Worm (Caenorhabditis elegans) whole organism, late embryonic: ENCODE data around the gene gpx-2.

Experiments
- C08G9.2 ChIP-seq: sonication (generic microtip); optimal IDR thresholded peaks from 2 replicates; lab custom pipeline; 2016; ENCODE audit warnings: mild to moderate bottlenecking, missing genetic modification characterization, moderate library complexity, missing compliant biosample characterization
- C38D4.7 ChIP-seq: fragments of 200-800 bp; sonication (Bioruptor generic); optimal IDR thresholded peaks from 2 replicates; lab custom pipeline; 2018; ENCODE audit warnings: mild to moderate bottlenecking, missing genetic modification characterization, moderate library complexity, missing compliant biosample characterization
- F13H6.1 ChIP-seq: sonication (generic microtip); optimal IDR thresholded peaks from 2 replicates; lab custom pipeline; 2016; ENCODE audit warnings: missing genetic modification characterization, missing compliant biosample characterization
- K02D7.2 ChIP-seq: sonication (generic microtip); optimal IDR thresholded peaks from 2 replicates; lab custom pipeline; 2017; ENCODE audit warnings: mild to moderate bottlenecking, missing genetic modification characterization, missing compliant biosample characterization
- K09A11.1 ChIP-seq: sonication (generic microtip); optimal IDR thresholded peaks from 2 replicates; lab custom pipeline; 2017; ENCODE audit warnings: antibody characterized with exemption, mild to moderate bottlenecking, missing genetic modification characterization, missing compliant biosample characterization; ENCODE audit not compliant: insufficient read depth
- ama-1 ChIP-seq: fragments of 150-350 bp; optimal IDR thresholded peaks from 2 replicates; lab custom pipeline; 2014
- ceh-18 ChIP-seq: sonication (generic microtip); optimal IDR thresholded peaks from 2 replicates; lab custom pipeline; 2016; ENCODE audit warnings: missing genetic modification characterization, missing compliant biosample characterization
- ceh-2 ChIP-seq: sonication (generic microtip); optimal IDR thresholded peaks from 2 replicates; lab custom pipeline; 2016; ENCODE audit warnings: missing genotype, missing genetic modification characterization, missing compliant biosample characterization
- ceh-22 ChIP-seq: sonication (generic microtip); optimal IDR thresholded peaks from 2 replicates; lab custom pipeline; 2017; ENCODE audit warnings: missing biosample characterization, missing genetic modification characterization
- ceh-24 ChIP-seq: sonication (generic microtip); optimal IDR thresholded peaks from 2 replicates; lab custom pipeline; 2016; ENCODE audit warnings: mild to moderate bottlenecking, missing genetic modification characterization, missing compliant biosample characterization
- ceh-30 ChIP-seq: fragments of 150-350 bp; optimal IDR thresholded peaks from 2 replicates; lab custom pipeline; 2014; ENCODE audit warnings: missing biosample characterization, missing genetic modification characterization
- ceh-31 ChIP-seq: sonication (generic microtip); optimal IDR thresholded peaks from 2 replicates; lab custom pipeline; 2016; ENCODE audit warnings: missing genetic modification characterization, missing compliant biosample characterization
- ceh-48 ChIP-seq: sonication (generic microtip); optimal IDR thresholded peaks from 2 replicates; lab custom pipeline; 2016; ENCODE audit warnings: missing genetic modification characterization, inconsistent platforms, missing compliant biosample characterization
- ceh-6 ChIP-seq: fragments of 200-800 bp; sonication (Bioruptor generic); optimal IDR thresholded peaks from 2 replicates; lab custom pipeline; 2018; ENCODE audit warnings: mild to moderate bottlenecking, missing genetic modification characterization, missing compliant biosample characterization
- ceh-9 ChIP-seq: sonication (generic microtip); optimal IDR thresholded peaks from 2 replicates; lab custom pipeline; 2016; ENCODE audit warnings: mild to moderate bottlenecking, missing genetic modification characterization, inconsistent platforms, missing compliant biosample characterization
- che-1 ChIP-seq: sonication (generic microtip); optimal IDR thresholded peaks from 2 replicates; lab custom pipeline; 2016; ENCODE audit warnings: mild to moderate bottlenecking, missing genetic modification characterization, missing compliant biosample characterization
- dve-1 ChIP-seq: sonication (generic microtip); optimal IDR thresholded peaks from 2 replicates; lab custom pipeline; 2017; ENCODE audit warnings: antibody characterized with exemption, mild to moderate bottlenecking, missing genetic modification characterization, missing compliant biosample characterization
- elt-2 ChIP-seq: sonication (generic microtip); optimal IDR thresholded peaks from 2 replicates; lab custom pipeline; 2016; ENCODE audit warnings: missing genetic modification reagents, missing genetic modification characterization, missing compliant biosample characterization
- elt-4 ChIP-seq: sonication (generic microtip); optimal IDR thresholded peaks from 2 replicates; lab custom pipeline; 2016; ENCODE audit warnings: missing genetic modification characterization, missing compliant biosample characterization
- ets-4 ChIP-seq: sonication (generic microtip); optimal IDR thresholded peaks from 2 replicates; lab custom pipeline; 2016; ENCODE audit warnings: missing genetic modification characterization, missing compliant biosample characterization
- fkh-10 ChIP-seq: fragments of 150-350 bp; optimal IDR thresholded peaks from 2 replicates; lab custom pipeline; 2014; ENCODE audit warnings: missing biosample characterization, missing genetic modification reagents, missing genetic modification characterization
- fkh-6 ChIP-seq: sonication (generic microtip); optimal IDR thresholded peaks from 2 replicates; lab custom pipeline; 2016; ENCODE audit warnings: missing genetic modification characterization, missing compliant biosample characterization
- gmeb-2 ChIP-seq: sonication (generic microtip); optimal IDR thresholded peaks from 2 replicates; lab custom pipeline; 2016; ENCODE audit warnings: missing genetic modification characterization, inconsistent platforms, missing compliant biosample characterization
- hlh-6 ChIP-seq: sonication (generic microtip); optimal IDR thresholded peaks from 2 replicates; lab custom pipeline; 2016; ENCODE audit warnings: missing genotype, missing genetic modification characterization, missing compliant biosample characterization
- hlh-8 ChIP-seq: sonication (generic microtip); optimal IDR thresholded peaks from 2 replicates; lab custom pipeline; 2016; ENCODE audit warnings: missing genotype, missing genetic modification characterization, missing compliant biosample characterization
- lin-11 ChIP-seq: fragments of 200-800 bp; sonication (Bioruptor generic); optimal IDR thresholded peaks from 2 replicates; lab custom pipeline; 2018; ENCODE audit warnings: mild to moderate bottlenecking, missing genetic modification characterization, missing compliant biosample characterization
- mec-3 ChIP-seq: sonication (generic microtip); optimal IDR thresholded peaks from 2 replicates; lab custom pipeline; 2016; ENCODE audit warnings: borderline replicate concordance, missing genetic modification characterization, missing compliant biosample characterization
- nfya-1 ChIP-seq: sonication (generic microtip); optimal IDR thresholded peaks from 2 replicates; lab custom pipeline; 2017; ENCODE audit warnings: missing genetic modification characterization, mild to moderate bottlenecking, missing compliant biosample characterization, antibody characterized with exemption, moderate library complexity
- nhr-11 ChIP-seq: fragments of 150-350 bp; optimal IDR thresholded peaks from 2 replicates; lab custom pipeline; 2014; ENCODE audit warnings: missing biosample characterization, missing genetic modification characterization
- npax-4 ChIP-seq: sonication (generic microtip); optimal IDR thresholded peaks from 2 replicates; lab custom pipeline; 2016; ENCODE audit warnings: missing genetic modification characterization, missing compliant biosample characterization
- odd-2 ChIP-seq: sonication (generic microtip); optimal IDR thresholded peaks from 2 replicates; lab custom pipeline; 2017; ENCODE audit warnings: antibody characterized with exemption, mild to moderate bottlenecking, missing genetic modification characterization, missing compliant biosample characterization
- pag-3 ChIP-seq: sonication (generic microtip); optimal IDR thresholded peaks from 2 replicates; lab custom pipeline; 2016; ENCODE audit warnings: missing compliant biosample characterization, missing genetic modification characterization, borderline replicate concordance
- pax-1 ChIP-seq: fragments of 150-350 bp; optimal IDR thresholded peaks from 2 replicates; lab custom pipeline; 2014; ENCODE audit warnings: missing biosample characterization, missing genetic modification characterization
- pha-2 ChIP-seq: sonication (generic microtip); optimal IDR thresholded peaks from 2 replicates; lab custom pipeline; 2017; ENCODE audit warnings: mild to moderate bottlenecking, missing genetic modification characterization, missing compliant biosample characterization
- pha-4 ChIP-seq: fragments of 150-350 bp; optimal IDR thresholded peaks from 2 replicates; lab custom pipeline; 2018; ENCODE audit warnings: missing biosample characterization, missing genetic modification reagents, missing genetic modification characterization
- pros-1 ChIP-seq: fragments of 150-350 bp; optimal IDR thresholded peaks from 2 replicates; lab custom pipeline; 2014; ENCODE audit warnings: missing biosample characterization, missing genetic modification reagents, missing genetic modification characterization
- ref-2 ChIP-seq: sonication (generic microtip); optimal IDR thresholded peaks from 2 replicates; lab custom pipeline; 2016; ENCODE audit warnings: missing genetic modification characterization, missing compliant biosample characterization
- rnt-1 ChIP-seq: sonication (generic microtip); optimal IDR thresholded peaks from 2 replicates; lab custom pipeline; 2016; ENCODE audit warnings: missing genetic modification characterization, missing compliant biosample characterization
- sdc-2 ChIP-seq: sonication (generic microtip); optimal IDR thresholded peaks from 2 replicates; lab custom pipeline; 2016; ENCODE audit warnings: missing genotype, missing genetic modification characterization, missing compliant biosample characterization
- syd-9 ChIP-seq: sonication (generic microtip); optimal IDR thresholded peaks from 2 replicates; lab custom pipeline; 2016; ENCODE audit warnings: mild to moderate bottlenecking, missing genetic modification characterization, moderate library complexity, missing compliant biosample characterization
- tbx-2 ChIP-seq: sonication (generic microtip); optimal IDR thresholded peaks from 2 replicates; lab custom pipeline; 2016; ENCODE audit warnings: missing genetic modification characterization, missing compliant biosample characterization
- ttx-3 ChIP-seq: sonication (generic microtip); optimal IDR thresholded peaks from 2 replicates; lab custom pipeline; 2016; ENCODE audit warnings: missing genetic modification reagents, missing genetic modification characterization, missing compliant biosample characterization
- unc-3 ChIP-seq, 2 experiments: fragments of 200-800 bp in 1 of 2; sonication (Bioruptor generic) in 1 of 2; sonication (generic microtip) in 1 of 2; conservative IDR thresholded peaks in 1 of 2; optimal IDR thresholded peaks in 1 of 2; 2 replicates each; pipeline versions ENCODE4 v1.3.6 to Lab custom; 2016 to 2022; ENCODE audit warnings: missing compliant biosample characterization in 2 of 2, missing genetic modification characterization in 2 of 2, missing genetic modification reagents in 1 of 2
- unc-42 ChIP-seq: sonication (generic microtip); optimal IDR thresholded peaks from 2 replicates; lab custom pipeline; 2016; ENCODE audit warnings: missing genotype, missing genetic modification characterization, missing compliant biosample characterization
- unc-55 ChIP-seq: sonication (generic microtip); optimal IDR thresholded peaks from 2 replicates; lab custom pipeline; 2017; ENCODE audit warnings: missing biosample characterization, missing genetic modification reagents, missing genetic modification characterization
- unc-86 ChIP-seq: sonication (generic microtip); optimal IDR thresholded peaks from 2 replicates; lab custom pipeline; 2016; ENCODE audit warnings: missing genetic modification characterization, missing compliant biosample characterization
- zip-5 ChIP-seq: sonication (generic microtip); optimal IDR thresholded peaks from 2 replicates; lab custom pipeline; 2016; ENCODE audit warnings: missing genetic modification characterization, missing compliant biosample characterization

The gpx-2 gene

DNA sequence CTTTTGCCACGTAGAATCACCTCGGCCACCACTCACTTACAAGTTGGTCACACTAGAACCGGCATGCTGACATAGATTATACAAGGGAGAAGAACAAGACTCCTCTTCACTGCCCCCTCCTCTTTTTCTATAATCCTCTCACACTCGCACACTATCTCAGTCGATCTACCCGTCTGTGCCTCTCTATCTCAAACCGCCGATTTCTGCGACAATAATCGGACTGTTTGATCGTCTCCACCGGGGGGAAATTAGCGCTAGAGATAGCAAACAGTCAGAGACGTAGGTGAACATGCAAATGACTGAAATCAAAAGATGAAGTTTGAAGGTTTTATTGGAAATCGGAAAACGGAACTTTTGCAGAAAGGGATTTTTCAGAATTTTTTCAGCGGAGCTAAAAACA lies 44.1 kb upstream of the gpx-2 start:
- no peak for TF ChIP-seq C08G9.2
- TF ChIP-seq ceh-31 (tag; lab: Kevin White, UChicago) = peak; percentile 54
- peak; percentile 22 for TF ChIP-seq ceh-2 (tag; lab: Kevin White, UChicago)
- no peak for TF ChIP-seq gmeb-2 (tag; lab: Kevin White, UChicago)
- TF ChIP-seq K02D7.2 = no peak
- TF ChIP-seq hlh-8 (tag; lab: Kevin White, UChicago) = no peak
- TF ChIP-seq zip-5 (tag; lab: Kevin White, UChicago) = no peak
- peak; percentile 54 for TF ChIP-seq elt-2 (tag; lab: Kevin White, UChicago)
- TF ChIP-seq sdc-2 (tag; lab: Kevin White, UChicago) = no peak
- TF ChIP-seq ceh-18 (tag; lab: Kevin White, UChicago) = peak; percentile 18
- TF ChIP-seq nfya-1 (tag; lab: Kevin White, UChicago) = peak; percentile 23
- TF ChIP-seq fkh-10 = no peak
- TF ChIP-seq ceh-6 = no peak
- no peak for TF ChIP-seq npax-4 (tag; lab: Kevin White, UChicago)
- TF ChIP-seq odd-2 (tag; lab: Kevin White, UChicago) = no peak
- no peak for TF ChIP-seq unc-86 (tag; lab: Kevin White, UChicago)
- TF ChIP-seq K09A11.1 (tag; lab: Kevin White, UChicago) = no peak
- TF ChIP-seq elt-4 = no peak
- no peak for TF ChIP-seq ceh-22 (tag; lab: Kevin White, UChicago)
- peak; percentile 78 for TF ChIP-seq dve-1
- TF ChIP-seq pha-2 (tag; lab: Kevin White, UChicago) = peak; percentile 46
- no peak for TF ChIP-seq syd-9 (tag; lab: Kevin White, UChicago)
- peak; percentile 55 for TF ChIP-seq tbx-2
- TF ChIP-seq ref-2 (tag; lab: Kevin White, UChicago) = peak; percentile 60
- TF ChIP-seq ets-4 (tag; lab: Kevin White, UChicago) = no peak
- TF ChIP-seq ttx-3 (tag; lab: Kevin White, UChicago) = no peak
- TF ChIP-seq pros-1 = peak; percentile 23
- no peak for TF ChIP-seq pag-3 (tag; lab: Kevin White, UChicago)
- TF ChIP-seq ceh-30 = no peak
- TF ChIP-seq ceh-9 (tag; lab: Kevin White, UChicago) = no peak
- TF ChIP-seq fkh-6 (tag; lab: Kevin White, UChicago) = no peak
- TF ChIP-seq mec-3 (tag; lab: Kevin White, UChicago) = no peak
- no peak for TF ChIP-seq nhr-11 (tag; lab: Kevin White, UChicago)
- TF ChIP-seq F13H6.1 (tag; lab: Kevin White, UChicago) = no peak
- TF ChIP-seq pax-1 (tag; lab: Kevin White, UChicago) = peak; percentile 49
- peak; percentile 60 for TF ChIP-seq rnt-1
- no peak for TF ChIP-seq ceh-48
- TF ChIP-seq pha-4 (tag; lab: Kevin White, UChicago) = no peak
- TF ChIP-seq, all 69 proteins: peak for 12

- TF ChIP-seq syd-9 (tag; lab: Kevin White, UChicago) (no peak), unc-55 (GFP tag; lab: Kevin White, UChicago) (peak; percentile 22), che-1 (no peak)
These were observed 41.2 kb upstream of the gpx-2 start for ce11 chrII:14825413-14825812.

DNA sequence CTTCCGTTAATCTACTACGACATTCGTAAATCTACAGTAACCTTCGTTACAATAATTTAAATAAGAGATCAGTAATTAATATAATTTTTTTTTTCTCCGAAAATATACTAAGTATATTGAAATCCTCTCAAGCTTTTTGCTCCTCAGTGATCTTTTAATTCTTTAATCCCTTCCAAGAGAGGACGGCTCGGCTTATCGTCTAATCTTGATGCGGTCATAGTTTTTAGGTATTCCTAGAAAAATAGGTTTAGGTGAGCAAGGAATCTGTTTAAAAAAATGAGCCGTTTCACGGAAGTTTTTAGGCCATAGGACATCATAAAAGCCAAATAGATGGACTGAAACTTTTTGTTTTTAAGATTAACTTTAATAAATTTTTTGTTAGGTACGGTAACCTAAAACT lies 34.5 kb upstream of the gpx-2 start:
- TF ChIP-seq ceh-24 (no peak), ceh-22 (tag; lab: Kevin White, UChicago) (no peak), hlh-6 (no peak), elt-4 (no peak), unc-42 (tag; lab: Kevin White, UChicago) (no peak), C38D4.7 (GFP tag; lab: Kevin White, UChicago) (no peak), ama-1 (lab: Kevin White, UChicago) (no peak), gmeb-2 (tag; lab: Kevin White, UChicago) (no peak), npax-4 (tag; lab: Kevin White, UChicago) (no peak), unc-55 (GFP tag; lab: Kevin White, UChicago) (no peak), unc-3 (GFP tag; conservative IDR thresholded peaks at IDR 0.05; lab: Robert Waterston, UW) (no peak), unc-3 (tag; optimal IDR thresholded peaks at IDR 0.05; lab: Kevin White, UChicago) (no peak), odd-2 (tag; lab: Kevin White, UChicago) (no peak), C08G9.2 (no peak), ceh-31 (tag; lab: Kevin White, UChicago) (no peak), nfya-1 (tag; lab: Kevin White, UChicago) (no peak), ceh-6 (no peak), lin-11 (tag; lab: Kevin White, UChicago) (no peak)
